Fruit fly (Drosophila melanogaster) whole organism, pupa: ENCODE results near the gene chif.

Source experiments
- CG10348 ChIP-seq: fragments of 200-800 bp; sonication (Bioruptor generic); IDR thresholded peaks from 2 replicates; pipeline ENCODE4 v1.3.6; 2022; ENCODE audit warnings: missing biosample characterization, missing genetic modification characterization
- CG12605 ChIP-seq: fragments of 200-800 bp; sonication (Bioruptor generic); IDR thresholded peaks from 2 replicates; pipeline ENCODE4 v1.3.6; 2022; ENCODE audit warnings: missing biosample characterization, missing genetic modification characterization
- CG13204 ChIP-seq: fragments of 200-800 bp; sonication (Bioruptor generic); optimal IDR thresholded peaks from 2 replicates; lab custom pipeline; 2018; ENCODE audit warnings: missing biosample characterization, mild to moderate bottlenecking, missing genetic modification characterization, moderate library complexity
- CG14655 ChIP-seq: fragments of 200-800 bp; sonication (Bioruptor generic); optimal IDR thresholded peaks from 3 replicates; lab custom pipeline; 2017; ENCODE audit warnings: mild to moderate bottlenecking, missing biosample characterization, missing genetic modification reagents, missing genetic modification characterization
- CG15710 ChIP-seq: fragments of 200-800 bp; sonication (Bioruptor generic); optimal IDR thresholded peaks from 2 replicates; lab custom pipeline; 2018; ENCODE audit warnings: missing biosample characterization, mild to moderate bottlenecking, missing genetic modification characterization, moderate library complexity
- CG17806 ChIP-seq: fragments of 200-800 bp; sonication (Bioruptor generic); optimal IDR thresholded peaks from 2 replicates; lab custom pipeline; 2018; ENCODE audit warnings: missing biosample characterization, mild to moderate bottlenecking, missing genetic modification characterization, moderate library complexity
- CG32121 ChIP-seq: fragments of 200-800 bp; sonication (Bioruptor generic); IDR thresholded peaks from 2 replicates; pipeline ENCODE4 v1.3.6; 2022; ENCODE audit warnings: missing biosample characterization, missing genetic modification characterization
- CG34367 ChIP-seq: fragments of 200-800 bp; sonication (Bioruptor generic); optimal IDR thresholded peaks from 2 replicates; lab custom pipeline; 2018; ENCODE audit warnings: missing biosample characterization, mild to moderate bottlenecking, missing genetic modification characterization
- CG4496 ChIP-seq: fragments of 200-800 bp; sonication (Bioruptor generic); IDR thresholded peaks from 3 replicates; pipeline ENCODE4 v1.3.6; 2022; ENCODE audit warnings: missing biosample characterization, missing genetic modification characterization
- CG8159 ChIP-seq: fragments of 200-800 bp; sonication (Bioruptor generic); optimal IDR thresholded peaks from 3 replicates; lab custom pipeline; 2018; ENCODE audit warnings: missing biosample characterization, mild to moderate bottlenecking, missing genetic modification characterization, moderate library complexity
- CG8301 ChIP-seq: fragments of 200-800 bp; sonication (Bioruptor generic); optimal IDR thresholded peaks from 2 replicates; lab custom pipeline; 2018; ENCODE audit warnings: missing biosample characterization, mild to moderate bottlenecking, missing genetic modification characterization
- CG9948 ChIP-seq: fragments of 200-800 bp; sonication (Bioruptor generic); optimal IDR thresholded peaks from 2 replicates; lab custom pipeline; 2018; ENCODE audit warnings: missing biosample characterization, mild to moderate bottlenecking, missing genetic modification characterization, moderate library complexity
- D1 ChIP-seq: fragments of 200-800 bp; sonication (Bioruptor generic); optimal IDR thresholded peaks from 2 replicates; lab custom pipeline; 2018; ENCODE audit warnings: missing biosample characterization, mild to moderate bottlenecking, missing genetic modification characterization, moderate library complexity
- EcR ChIP-seq: fragments of 200-800 bp; sonication (Bioruptor generic); optimal IDR thresholded peaks from 3 replicates; lab custom pipeline; 2019; ENCODE audit warnings: missing biosample characterization, missing genetic modification characterization, mild to moderate bottlenecking, moderate library complexity, missing genetic modification reagents
- Ets98B ChIP-seq: fragments of 200-800 bp; sonication (Bioruptor generic); IDR thresholded peaks from 2 replicates; pipeline ENCODE4 v1.3.6; 2022; ENCODE audit warnings: missing biosample characterization, missing genetic modification characterization
- Pif1A ChIP-seq: fragments of 200-800 bp; sonication (Bioruptor generic); optimal IDR thresholded peaks from 3 replicates; lab custom pipeline; 2016; ENCODE audit warnings: missing biosample characterization, missing genetic modification characterization
- Pif1B ChIP-seq: fragments of 200-800 bp; sonication (Bioruptor generic); optimal IDR thresholded peaks from 3 replicates; lab custom pipeline; 2016; ENCODE audit warnings: missing biosample characterization, missing genetic modification characterization
- Snoo ChIP-seq: fragments of 200-800 bp; sonication (Bioruptor generic); optimal IDR thresholded peaks from 3 replicates; lab custom pipeline; 2017; ENCODE audit warnings: missing biosample characterization, mild to moderate bottlenecking, missing genetic modification characterization, inconsistent platforms
- fd96Ca ChIP-seq: fragments of 200-800 bp; sonication (Bioruptor generic); IDR thresholded peaks from 3 replicates; pipeline ENCODE4 v1.3.6; 2022; ENCODE audit warnings: missing biosample characterization, missing genetic modification characterization
- gl ChIP-seq: fragments of 200-800 bp; sonication (Bioruptor generic); optimal IDR thresholded peaks from 2 replicates; lab custom pipeline; 2018; ENCODE audit warnings: missing biosample characterization, mild to moderate bottlenecking, missing genetic modification characterization
- rn ChIP-seq: fragments of 200-800 bp; sonication (Bioruptor generic); IDR thresholded peaks from 2 replicates; pipeline ENCODE4 v1.3.6; 2022; ENCODE audit warnings: missing biosample characterization, missing genetic modification characterization

The chif gene

DNA sequence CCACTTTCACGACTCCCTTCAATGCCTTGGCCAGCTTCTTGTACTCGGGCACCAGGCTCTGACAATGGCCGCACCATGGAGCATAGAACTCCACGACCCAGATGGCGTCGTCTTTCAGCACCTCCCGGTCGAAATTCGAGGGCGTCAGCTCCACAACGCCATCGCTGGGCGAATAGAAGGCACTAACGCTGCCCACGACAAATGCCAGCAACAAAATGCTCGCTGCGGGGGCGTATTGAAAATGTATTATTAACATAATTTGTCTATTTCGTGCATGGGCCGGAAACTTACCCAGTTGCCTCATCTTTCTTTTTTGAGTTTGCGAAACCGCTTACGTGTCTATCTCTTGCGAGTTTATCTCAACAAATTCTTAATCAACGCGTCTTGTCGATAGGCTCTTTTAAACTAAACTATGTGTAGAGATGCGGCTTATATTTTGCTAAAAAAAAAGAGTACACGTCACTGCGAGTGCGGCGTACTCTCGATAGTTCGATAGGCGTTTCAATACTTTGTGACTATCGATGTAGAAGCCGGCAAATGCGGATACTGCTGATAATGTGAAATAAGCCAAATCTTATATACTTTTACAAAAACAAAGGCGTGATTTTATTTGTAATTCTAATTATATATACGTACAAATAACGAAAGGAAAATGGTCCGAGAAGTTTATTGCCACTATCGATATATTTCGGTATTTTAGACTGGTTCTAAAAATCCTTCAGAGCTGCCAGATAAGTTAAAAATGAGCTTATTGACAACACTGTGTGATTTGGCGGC, 4.0 kb upstream of the chif start, which contains the start of gene CaBP1:
Gene CaBP1 (minus strand): TSS at position 487 of the 777 bp plus-strand sequence.
- TF ChIP-seq CG9948: no peak
- TF ChIP-seq CG8159 (tag; lab: Kevin White, UChicago): no peak
- no peak for TF ChIP-seq gl
- TF ChIP-seq Ets98B (GFP tag; lab: Robert Waterston, UW): no peak
- TF ChIP-seq D1 (tag; lab: Kevin White, UChicago): no peak
- no peak for TF ChIP-seq rn
- TF ChIP-seq CG8301 (tag; lab: Kevin White, UChicago): no peak
- no peak for TF ChIP-seq Pif1B (GFP tag; lab: Kevin White, UChicago)
- no peak for TF ChIP-seq CG15710 (tag; lab: Kevin White, UChicago)
- TF ChIP-seq EcR (GFP tag; lab: Kevin White, UChicago): no peak
- no peak for TF ChIP-seq CG32121 (GFP tag; lab: Robert Waterston, UW)
- TF ChIP-seq CG4496 (GFP tag; lab: Robert Waterston, UW): no peak
- TF ChIP-seq CG10348 (GFP tag; lab: Robert Waterston, UW): no peak
- no peak for TF ChIP-seq Snoo (tag; lab: Kevin White, UChicago)

DNA sequence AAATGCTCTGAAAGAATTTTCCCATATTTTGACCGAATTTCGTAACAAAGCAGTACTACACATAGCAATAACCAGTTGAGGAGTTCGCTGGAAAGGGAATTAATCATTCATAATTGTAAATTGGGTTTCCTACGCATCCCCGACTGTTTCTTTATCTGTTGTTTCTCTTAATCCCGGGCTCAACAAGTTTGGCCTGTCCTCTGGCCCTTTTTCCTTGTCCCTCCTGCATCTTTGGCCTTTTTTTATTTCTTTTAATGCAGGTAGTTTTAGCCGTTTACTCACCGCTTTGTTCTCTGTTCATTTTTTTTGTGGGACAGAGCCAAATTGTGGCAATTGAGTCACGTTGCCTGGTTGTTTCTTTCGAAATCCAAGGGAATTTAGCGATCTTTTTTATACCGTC, 1.3 kb upstream of the chif start:
- TF ChIP-seq Pif1A (GFP tag; lab: Kevin White, UChicago): no peak
- TF ChIP-seq EcR (GFP tag; lab: Kevin White, UChicago): peak; percentile 13

DNA sequence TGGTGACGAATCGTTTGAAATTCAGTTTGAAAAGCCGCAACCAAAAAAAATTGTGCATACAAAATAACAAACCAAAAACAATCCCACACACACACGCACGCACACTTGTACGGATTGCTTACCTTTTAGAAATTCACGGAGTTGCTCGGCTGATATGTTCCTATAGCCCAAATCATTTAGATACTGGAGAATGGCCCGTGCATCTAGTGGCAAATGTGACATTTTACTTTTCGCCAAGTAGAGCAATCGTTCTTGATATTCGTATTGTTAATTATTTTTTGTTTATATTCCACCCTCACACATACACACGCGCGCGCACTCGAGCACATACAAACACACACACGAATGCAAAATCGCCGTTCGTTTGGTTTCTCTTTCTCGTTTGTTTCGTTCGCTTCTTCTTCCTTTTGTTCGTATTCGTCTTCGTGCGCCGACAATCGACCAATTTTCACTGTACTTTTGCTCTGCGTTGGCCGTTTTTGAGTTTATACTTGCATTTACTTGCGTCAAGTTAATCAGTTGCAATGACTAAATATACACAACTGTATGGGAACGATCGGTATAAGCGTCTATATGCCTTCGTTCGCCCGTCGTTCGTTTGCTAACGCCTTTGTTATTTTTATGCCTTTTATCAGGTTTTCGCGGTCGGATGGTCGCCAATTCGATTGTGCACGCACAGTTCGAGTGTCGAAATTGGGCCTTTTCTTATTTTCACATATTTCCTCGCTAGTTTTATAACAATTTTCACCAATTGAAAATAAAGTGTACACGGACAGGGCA, 433 bp downstream of the chif start:
- TF ChIP-seq CG17806 (tag; lab: Kevin White, UChicago) (no peak), CG4496 (GFP tag; lab: Robert Waterston, UW) (0 out of 3 replicates have a peak, but pooled peaks have one; percentile 18)
- TF ChIP-seq, all 21 proteins: peak for 1

dm6 chr2L:16350742-16351568, 1.5 kb downstream of the chif start:
- TF ChIP-seq Snoo (tag; lab: Kevin White, UChicago) (peak; percentile 99), D1 (tag; lab: Kevin White, UChicago) (peak; percentile 98), CG34367 (peak; percentile 99), EcR (GFP tag; lab: Kevin White, UChicago) (peak; percentile 73), Pif1A (GFP tag; lab: Kevin White, UChicago) (peak; percentile 99), Pif1B (GFP tag; lab: Kevin White, UChicago) (peak; percentile 99), CG13204 (GFP tag; lab: Kevin White, UChicago) (peak; percentile 98), CG8301 (tag; lab: Kevin White, UChicago) (peak; percentile 99), Ets98B (GFP tag; lab: Robert Waterston, UW) (peak; percentile 99), CG32121 (GFP tag; lab: Robert Waterston, UW) (peak; percentile 99), fd96Ca (GFP tag; lab: Robert Waterston, UW) (peak; percentile 98), rn (peak; percentile 97), CG4496 (GFP tag; lab: Robert Waterston, UW) (peak; percentile 99), CG9948 (peak; percentile 99), CG8159 (tag; lab: Kevin White, UChicago) (peak; percentile 99), CG17806 (tag; lab: Kevin White, UChicago) (peak; percentile 99), CG10348 (GFP tag; lab: Robert Waterston, UW) (peak; percentile 82), CG15710 (tag; lab: Kevin White, UChicago) (peak; percentile 99), CG12605 (GFP tag; lab: Robert Waterston, UW) (peak; percentile 99), gl (peak; percentile 98), CG14655 (peak; percentile 99)

DNA sequence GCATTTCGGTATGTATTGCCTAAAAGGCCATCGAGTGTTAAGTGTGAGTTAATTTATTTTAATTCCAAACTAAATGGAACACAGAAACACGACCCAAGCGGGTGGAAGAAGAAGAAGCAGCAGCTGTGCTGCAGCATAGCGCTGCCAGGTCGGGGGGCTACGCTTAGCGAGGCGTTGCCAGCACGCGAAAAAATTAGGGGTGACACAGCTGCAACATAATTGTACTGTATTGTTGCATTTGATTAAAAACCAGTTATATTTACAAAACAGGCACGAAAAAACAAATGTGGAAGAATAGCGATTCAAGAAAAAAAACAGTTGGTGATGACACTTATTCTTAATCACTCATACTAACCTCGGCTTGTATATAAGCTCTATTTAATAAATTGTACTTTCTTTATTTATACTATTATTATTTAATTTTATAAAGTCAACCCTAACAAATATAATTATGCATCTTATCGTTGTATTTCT, 2.2 kb downstream of the chif start:
- TF ChIP-seq fd96Ca (GFP tag; lab: Robert Waterston, UW) (peak; percentile 62; the same call in 2 of the 3 replicates), rn (peak; percentile 45; the same call in 1 of the 2 replicates), Ets98B (GFP tag; lab: Robert Waterston, UW) (peak; percentile 40), CG8301 (tag; lab: Kevin White, UChicago) (no peak), CG17806 (tag; lab: Kevin White, UChicago) (peak; percentile 9), CG34367 (no peak), CG4496 (GFP tag; lab: Robert Waterston, UW) (peak; percentile 77; the same call in 2 of the 3 replicates), D1 (tag; lab: Kevin White, UChicago) (no peak), Pif1B (GFP tag; lab: Kevin White, UChicago) (no peak), CG32121 (GFP tag; lab: Robert Waterston, UW) (peak; percentile 68), CG9948 (no peak), CG15710 (tag; lab: Kevin White, UChicago) (peak; percentile 46), Pif1A (GFP tag; lab: Kevin White, UChicago) (no peak), Snoo (tag; lab: Kevin White, UChicago) (peak; percentile 74), EcR (GFP tag; lab: Kevin White, UChicago) (no peak)
